Worm (Caenorhabditis elegans): ENCODE results near the gene C35B1.2.

The C35B1.2 gene

DNA sequence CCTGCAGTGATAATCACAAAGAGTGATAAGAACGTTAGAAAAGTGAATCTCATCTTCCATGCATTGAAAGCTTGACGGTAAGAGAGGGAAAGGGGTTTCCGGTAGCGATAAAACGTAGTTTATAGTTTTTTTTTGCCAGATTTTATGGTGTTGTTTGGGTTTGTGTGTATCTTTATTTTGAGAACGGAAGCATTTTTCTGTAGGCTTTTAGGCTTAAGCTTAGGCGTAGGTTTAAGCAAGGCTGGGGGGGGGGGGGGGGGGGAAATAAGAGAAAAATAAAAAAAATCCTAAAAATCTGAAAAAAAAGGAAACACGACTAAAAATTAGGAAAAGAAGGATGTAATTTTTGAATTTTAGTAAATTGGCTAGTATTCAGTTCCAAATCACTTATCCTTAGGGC is 7.1 kb upstream of the C35B1.2 start, which contains the start of gene C35B1.8:
C35B1.8 (minus strand) TSS at position 101 of the 400 bp plus-strand sequence.
- TF ChIP-seq hlh-12 (tag; optimal IDR thresholded peaks at IDR 0.05) (no peak), T07F8.4 (tag; optimal IDR thresholded peaks at IDR 0.05) (no peak), rec-8 (tag; optimal IDR thresholded peaks at IDR 0.05) (no peak), madf-3 (GFP tag; IDR thresholded peaks at IDR 0.05) (no peak), Y79H2A.3 (GFP tag; conservative IDR thresholded peaks at IDR 0.05) (no peak), snpc-4 (GFP tag; optimal IDR thresholded peaks at IDR 0.05) (no peak), snpc-4 (tag; optimal IDR thresholded peaks at IDR 0.05) (no peak), F10E7.11 (tag; optimal IDR thresholded peaks at IDR 0.05) (no peak), B0261.1 (tag; optimal IDR thresholded peaks at IDR 0.05) (no peak), fkh-3 (tag; optimal IDR thresholded peaks at IDR 0.05) (no peak), xnd-1 (tag; optimal IDR thresholded peaks at IDR 0.05) (no peak), rcor-1 (GFP tag; IDR thresholded peaks at IDR 0.05) (no peak), F49E8.2 (tag; optimal IDR thresholded peaks at IDR 0.05; ENCODE audit: insufficient read depth) (no peak), unc-62 (GFP tag; optimal IDR thresholded peaks at IDR 0.05) (no peak), ama-1 (optimal IDR thresholded peaks at IDR 0.05) (no peak), ama-1 (GFP tag; optimal IDR thresholded peaks at IDR 0.05) (no peak)

DNA sequence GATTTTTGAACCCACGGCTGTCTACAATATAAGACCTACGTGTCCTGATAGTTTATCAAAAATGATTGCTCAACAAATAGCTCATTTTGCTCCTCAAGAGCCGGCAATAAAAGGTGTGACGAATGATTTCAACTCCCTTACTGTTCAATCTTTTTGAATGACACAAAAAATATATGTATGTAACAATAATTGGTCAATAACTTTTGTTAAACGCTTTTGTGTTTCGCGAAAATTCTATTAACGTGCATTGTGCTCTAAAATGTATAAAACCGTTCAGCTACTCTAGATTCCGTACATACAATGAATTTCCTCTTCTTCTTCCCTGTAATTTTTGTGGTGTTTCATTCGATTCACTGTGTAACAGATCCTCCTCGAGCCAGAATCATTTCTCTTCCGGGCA is 6.5 kb upstream of the C35B1.2 start, which contains the start of gene C35B1.4:
C35B1.4 (plus strand) TSS at position 301 of the 400 bp plus-strand sequence.
- TF ChIP-seq lsy-27 (tag; optimal IDR thresholded peaks at IDR 0.05; ENCODE audit: borderline replicate concordance, insufficient read depth): no peak
- no peak for TF ChIP-seq nfyb-1 (GFP tag; IDR thresholded peaks at IDR 0.05)
- no peak for TF ChIP-seq tbp1 (GFP tag; optimal IDR thresholded peaks at IDR 0.05)
- no peak for TF ChIP-seq madf-10 (tag; optimal IDR thresholded peaks at IDR 0.05)
- TF ChIP-seq ceh-91 (GFP tag; IDR thresholded peaks at IDR 0.05): no peak
- no peak for TF ChIP-seq somi-1 (GFP tag; optimal IDR thresholded peaks at IDR 0.05)
- no peak for TF ChIP-seq attf-5 (GFP tag; optimal IDR thresholded peaks at IDR 0.05)
- no peak for TF ChIP-seq lag-1 (GFP tag; IDR thresholded peaks at IDR 0.05)
- no peak for TF ChIP-seq ztf-26 (tag; optimal IDR thresholded peaks at IDR 0.05)
- TF ChIP-seq F37B4.10 (GFP tag; IDR thresholded peaks at IDR 0.05): no peak
- TF ChIP-seq ceh-100 (GFP tag; IDR thresholded peaks at IDR 0.05): no peak
- TF ChIP-seq dpff-1 (tag; optimal IDR thresholded peaks at IDR 0.05): no peak
- TF ChIP-seq ceh-40 (GFP tag; IDR thresholded peaks at IDR 0.05): no peak
- no peak for TF ChIP-seq nfya-1 (tag; optimal IDR thresholded peaks at IDR 0.05; ENCODE audit: borderline replicate concordance, insufficient read depth)
- no peak for TF ChIP-seq lin-54 (GFP tag; optimal IDR thresholded peaks at IDR 0.05)
- no peak for TF ChIP-seq snpc-4 (GFP tag; optimal IDR thresholded peaks at IDR 0.05)
- TF ChIP-seq snpc-4 (tag; optimal IDR thresholded peaks at IDR 0.05): no peak
- no peak for TF ChIP-seq mcd-1 (GFP tag; IDR thresholded peaks at IDR 0.05)
- TF ChIP-seq zfh-2 (GFP tag; conservative IDR thresholded peaks at IDR 0.05): no peak

DNA sequence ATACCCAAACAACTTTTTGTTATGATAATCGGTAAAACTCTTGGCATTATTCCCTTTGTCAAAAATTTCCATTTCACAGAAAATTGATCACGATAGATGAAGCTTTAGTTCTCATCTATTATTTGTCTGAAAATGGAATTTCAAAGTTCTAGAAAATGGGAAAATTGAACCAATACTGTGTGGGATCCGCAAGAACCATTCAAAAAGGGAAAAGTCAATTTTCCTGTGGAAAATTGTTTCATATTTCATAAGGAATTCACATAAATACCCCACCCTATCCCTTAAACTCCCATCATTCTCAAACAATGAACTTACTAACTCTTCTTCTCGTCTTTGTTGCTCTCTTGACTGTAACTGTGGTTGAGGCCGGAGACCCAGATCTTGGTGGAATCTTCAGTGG is 5.2 kb upstream of the C35B1.2 start, which contains the start of the genes C35B1.9 and C35B1.3:
C35B1.9 (minus strand) TSS at position 101 of the 400 bp plus-strand sequence.
C35B1.3 (plus strand) TSS at position 306 of the 400 bp plus-strand sequence.
- TF ChIP-seq Y53F4B.3 (GFP tag; IDR thresholded peaks at IDR 0.05): no peak
- no peak for TF ChIP-seq ceh-40 (GFP tag; IDR thresholded peaks at IDR 0.05)
- no peak for TF ChIP-seq mel-28 (tag; optimal IDR thresholded peaks at IDR 0.05; ENCODE audit: borderline replicate concordance)
- no peak for TF ChIP-seq attf-5 (GFP tag; optimal IDR thresholded peaks at IDR 0.05)
- no peak for TF ChIP-seq fkh-3 (tag; optimal IDR thresholded peaks at IDR 0.05)
- TF ChIP-seq lin-35 (GFP tag; optimal IDR thresholded peaks at IDR 0.05): no peak
- no peak for TF ChIP-seq nhr-90 (tag; optimal IDR thresholded peaks at IDR 0.05)
- no peak for TF ChIP-seq ama-1 (optimal IDR thresholded peaks at IDR 0.05)
- no peak for TF ChIP-seq ama-1 (GFP tag; optimal IDR thresholded peaks at IDR 0.05)

All from whole organism, young adult.